Worm (Caenorhabditis elegans): ENCODE data around the gene T22G5.1.

The T22G5.1 gene

ce11 chrV:13840909-13841308 is 35.7 kb upstream of the T22G5.1 start, which contains the start of gene srx-17:
Gene srx-17 (plus strand): TSS chrV:13841209.
- TF ChIP-seq tlp-1 (tag; optimal IDR thresholded peaks at IDR 0.05) (no peak), efl-1 (optimal IDR thresholded peaks at IDR 0.05) (no peak), efl-1 (GFP tag; optimal IDR thresholded peaks at IDR 0.05 in 1 of 2) (peak in 1 of 2 experiments; percentile 29), ama-1 (optimal IDR thresholded peaks at IDR 0.05) (no peak)

- TF ChIP-seq efl-1 (optimal IDR thresholded peaks at IDR 0.05) (no peak), efl-1 (GFP tag; optimal IDR thresholded peaks at IDR 0.05 in 1 of 2) (no peak), egl-13 (tag; optimal IDR thresholded peaks at IDR 0.05) (no peak), jun-1 (tag; optimal IDR thresholded peaks at IDR 0.05) (no peak), ces-1 (GFP tag; optimal IDR thresholded peaks at IDR 0.05) (no peak), lir-3 (tag; optimal IDR thresholded peaks at IDR 0.05; ENCODE audit: poor library complexity) (no peak), sup-37 (GFP tag; optimal IDR thresholded peaks at IDR 0.05) (no peak), hpl-2 (GFP tag; optimal IDR thresholded peaks at IDR 0.05) (no peak), xbp-1 (tag; optimal IDR thresholded peaks at IDR 0.05) (no peak), nhr-77 (tag; optimal IDR thresholded peaks at IDR 0.05) (no peak), F16B12.6 (tag; optimal IDR thresholded peaks at IDR 0.05) (no peak), C34B4.2 (tag; optimal IDR thresholded peaks at IDR 0.05) (no peak), blmp-1 (tag; optimal IDR thresholded peaks at IDR 0.05) (no peak), isw-1 (GFP tag; IDR thresholded peaks at IDR 0.05) (no peak), snu-23 (GFP tag; optimal IDR thresholded peaks at IDR 0.05) (no peak), ceh-8 (GFP tag; optimal IDR thresholded peaks at IDR 0.05) (no peak), fos-1 (tag; optimal IDR thresholded peaks at IDR 0.05) (no peak), pqm-1 (tag; optimal IDR thresholded peaks at IDR 0.05) (no peak), tbx-2 (tag; optimal IDR thresholded peaks at IDR 0.05) (no peak)
These were observed 33.5 kb upstream of the T22G5.1 start, which contains the start of gene srx-130 for ce11 chrV:13843147-13843546. Gene srx-130 (plus strand): TSS chrV:13843447.

- TF ChIP-seq nhr-77 (tag; optimal IDR thresholded peaks at IDR 0.05) (no peak), ceh-88 (GFP tag; IDR thresholded peaks at IDR 0.05) (no peak), aha-1 (tag; optimal IDR thresholded peaks at IDR 0.05) (no peak), zag-1 (tag; optimal IDR thresholded peaks at IDR 0.05) (no peak), nhr-19 (GFP tag; conservative IDR thresholded peaks at IDR 0.05) (no peak), unc-62 (GFP tag; optimal IDR thresholded peaks at IDR 0.05) (no peak), hlh-17 (GFP tag; optimal IDR thresholded peaks at IDR 0.05; ENCODE audit: borderline replicate concordance) (no peak), pax-3 (tag; optimal IDR thresholded peaks at IDR 0.05) (no peak), nhr-237 (tag; optimal IDR thresholded peaks at IDR 0.05) (no peak), C16A3.4 (tag; optimal IDR thresholded peaks at IDR 0.05) (no peak), snpc-4 (tag; optimal IDR thresholded peaks at IDR 0.05) (no peak), lin-35 (GFP tag; optimal IDR thresholded peaks at IDR 0.05) (no peak), xbp-1 (tag; optimal IDR thresholded peaks at IDR 0.05) (no peak), lin-15B (tag; optimal IDR thresholded peaks at IDR 0.05) (no peak), ztf-4 (tag; optimal IDR thresholded peaks at IDR 0.05) (no peak), egl-27 (tag; optimal IDR thresholded peaks at IDR 0.05) (no peak), ceh-8 (GFP tag; optimal IDR thresholded peaks at IDR 0.05) (no peak)
These were observed 31.5 kb upstream of the T22G5.1 start, which contains the start of gene srx-131 for ce11 chrV:13845136-13845535. Gene srx-131 (plus strand): TSS chrV:13845436.

- TF ChIP-seq xbp-1 (tag; optimal IDR thresholded peaks at IDR 0.05) (no peak), ceh-8 (GFP tag; optimal IDR thresholded peaks at IDR 0.05) (no peak), aha-1 (tag; optimal IDR thresholded peaks at IDR 0.05) (no peak), ceh-63 (GFP tag; optimal IDR thresholded peaks at IDR 0.05) (no peak), snu-23 (GFP tag; optimal IDR thresholded peaks at IDR 0.05) (no peak), pag-3 (tag; optimal IDR thresholded peaks at IDR 0.05; ENCODE audit: borderline replicate concordance, insufficient read depth) (no peak), unc-86 (tag; optimal IDR thresholded peaks at IDR 0.05) (no peak), pax-3 (tag; optimal IDR thresholded peaks at IDR 0.05) (no peak), unc-62 (GFP tag; optimal IDR thresholded peaks at IDR 0.05) (no peak), lin-15B (tag; optimal IDR thresholded peaks at IDR 0.05) (no peak)
These were observed 28.2 kb upstream of the T22G5.1 start, which contains the start of gene srx-133 for ce11 chrV:13848379-13848778. Gene srx-133 (plus strand): TSS chrV:13848679.

All from whole organism, L1 larva.